Fruit fly (Drosophila melanogaster): ENCODE measurements around the gene CG11226.

The CG11226 gene

DNA sequence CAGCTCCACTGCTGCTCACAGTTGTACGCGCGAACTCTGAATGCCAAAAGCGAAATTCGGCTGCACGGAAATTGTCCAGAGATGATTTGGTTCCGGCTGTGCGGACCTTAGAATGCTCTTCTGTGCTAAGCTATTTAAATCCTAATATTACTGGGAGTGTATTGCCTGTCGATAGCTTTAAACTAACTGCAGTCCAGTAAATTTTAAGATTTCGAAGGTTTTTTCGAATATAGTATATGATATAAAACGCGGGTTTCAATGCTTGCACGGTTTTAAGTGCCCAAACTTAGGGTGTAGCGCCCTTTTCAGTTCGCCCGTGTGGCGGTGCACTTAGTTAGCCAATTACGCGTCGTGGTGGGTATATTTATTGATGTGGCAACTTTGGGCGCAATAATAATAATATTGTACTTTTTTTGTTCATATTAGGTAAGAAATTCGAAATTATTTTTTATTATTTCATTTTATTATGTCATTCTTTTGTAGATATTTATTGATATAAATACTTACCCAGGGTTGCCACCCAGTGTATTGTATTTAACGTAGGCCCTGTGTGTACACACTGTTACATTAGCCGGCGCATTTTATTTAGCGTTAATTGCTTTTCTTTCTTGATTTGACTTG lies 42.0 kb downstream of the CG11226 start, which contains the start of the genes Chro and Ssl1 (continued):
- TF ChIP-seq Hand (GFP tag; optimal IDR thresholded peaks at IDR 0.05) (peak; percentile 99), CG31388 (GFP tag; optimal IDR thresholded peaks at IDR 0.05) (peak; percentile 100), cad (GFP tag; optimal IDR thresholded peaks at IDR 0.05) (no peak), CG6683 (GFP tag; optimal IDR thresholded peaks at IDR 0.05) (peak; percentile 99), lov (optimal IDR thresholded peaks at IDR 0.05) (no peak), lov (GFP tag; IDR thresholded peaks at IDR 0.05) (peak; percentile 100), tx (GFP tag; optimal IDR thresholded peaks at IDR 0.05) (peak; percentile 100), oc (tag; optimal IDR thresholded peaks at IDR 0.05) (peak; percentile 100), unc-4 (GFP tag; IDR thresholded peaks at IDR 0.05; ENCODE audit: partially characterized antibody) (0 out of 2 replicates have a peak, but pooled peaks have one; percentile 22), Mrtf (GFP tag; IDR thresholded peaks at IDR 0.05) (peak; percentile 100), CG32767 (GFP tag; IDR thresholded peaks at IDR 0.05) (peak; percentile 100), Meics (GFP tag; optimal IDR thresholded peaks at IDR 0.05) (peak; percentile 100), stc (GFP tag; IDR thresholded peaks at IDR 0.05) (peak; percentile 100), jigr1 (GFP tag; IDR thresholded peaks at IDR 0.05) (peak; percentile 100), crc (GFP tag; optimal IDR thresholded peaks at IDR 0.05) (peak; percentile 100), dati (GFP tag; IDR thresholded peaks at IDR 0.05) (peak; percentile 99), unpg (GFP tag; optimal IDR thresholded peaks at IDR 0.05) (peak; percentile 100), HmgZ (tag; optimal IDR thresholded peaks at IDR 0.05) (peak; percentile 100), ham (GFP tag; IDR thresholded peaks at IDR 0.05) (peak; percentile 99), z (GFP tag; IDR thresholded peaks at IDR 0.05) (peak; percentile 89), ttk (GFP tag; IDR thresholded peaks at IDR 0.05) (peak; percentile 100), kni (GFP tag; optimal IDR thresholded peaks at IDR 0.05) (peak; percentile 97), wdn (GFP tag; IDR thresholded peaks at IDR 0.05) (peak; percentile 99), Taf1 (GFP tag; IDR thresholded peaks at IDR 0.05) (peak; percentile 99), dm (GFP tag; optimal IDR thresholded peaks at IDR 0.05) (peak; percentile 100), CG4404 (GFP tag; IDR thresholded peaks at IDR 0.05) (peak; percentile 100), B-H2 (GFP tag; optimal IDR thresholded peaks at IDR 0.05) (peak; percentile 97), tgo (GFP tag; IDR thresholded peaks at IDR 0.05) (peak; percentile 100), CG17568 (GFP tag; optimal IDR thresholded peaks at IDR 0.05) (peak; percentile 99), CG34422 (GFP tag; IDR thresholded peaks at IDR 0.05) (peak; percentile 100), CG18599 (GFP tag; optimal IDR thresholded peaks at IDR 0.05) (peak; percentile 100), wor (GFP tag; IDR thresholded peaks at IDR 0.05) (peak; percentile 100), pzg (GFP tag; optimal IDR thresholded peaks at IDR 0.05) (peak; percentile 79), org-1 (GFP tag; optimal IDR thresholded peaks at IDR 0.05) (peak; percentile 100), luna (GFP tag; optimal IDR thresholded peaks at IDR 0.05) (peak; percentile 99), ATbp (GFP tag; optimal IDR thresholded peaks at IDR 0.05) (peak; percentile 100), CG11696 (GFP tag; IDR thresholded peaks at IDR 0.05) (peak; percentile 97), CG16813 (GFP tag; IDR thresholded peaks at IDR 0.05; ENCODE audit: partially characterized antibody) (peak; percentile 44; the same call in 1 of the 3 replicates), CG14860 (GFP tag; IDR thresholded peaks at IDR 0.05; ENCODE audit: partially characterized antibody) (0 out of 3 replicates have a peak, but pooled peaks have one; percentile 23), rib (GFP tag; IDR thresholded peaks at IDR 0.05) (peak; percentile 99), CG1024 (GFP tag; IDR thresholded peaks at IDR 0.05) (peak; percentile 98), Hr3 (GFP tag; optimal IDR thresholded peaks at IDR 0.05) (peak; percentile 100), HLH3B (GFP tag; IDR thresholded peaks at IDR 0.05) (peak; percentile 100), CG12659 (GFP tag; optimal IDR thresholded peaks at IDR 0.05) (peak; percentile 100), Lhr (GFP tag; optimal IDR thresholded peaks at IDR 0.05) (peak; percentile 100), CG1602 (GFP tag; optimal IDR thresholded peaks at IDR 0.05) (peak; percentile 100), Jarid2 (GFP tag; optimal IDR thresholded peaks at IDR 0.05) (peak; percentile 98), tna (GFP tag; IDR thresholded peaks at IDR 0.05; ENCODE audit: partially characterized antibody) (0 out of 2 replicates have a peak, but pooled peaks have one; percentile 44), CG15073 (GFP tag; optimal IDR thresholded peaks at IDR 0.05) (peak; percentile 95), gce (GFP tag; IDR thresholded peaks at IDR 0.05) (peak; percentile 99)

All from whole organism, embryonic.